Fruit fly (Drosophila melanogaster) Kc167 (cell line): ENCODE data around the gene Cat.

Experiments used
- Sin3A ChIP-seq: fragments of >200 bp; optimal IDR thresholded peaks from 2 replicates; lab custom pipeline; 2018; ENCODE audit warnings: missing external identifiers
- insv ChIP-seq: fragments of >200 bp; optimal IDR thresholded peaks from 3 replicates; lab custom pipeline; 2018; ENCODE audit warnings: missing external identifiers
- psq ChIP-seq: fragments of >200 bp; optimal IDR thresholded peaks from 2 replicates; lab custom pipeline; 2017; ENCODE audit warnings: missing external identifiers

- TF ChIP-seq insv (lab: Kevin White, UChicago) = no peak
- no peak for TF ChIP-seq psq
- TF ChIP-seq Sin3A (lab: Kevin White, UChicago) = no peak
These were observed 26.0 kb downstream of the Cat start for dm6 chr3L:18848436-18848835.
